Worm (Caenorhabditis elegans): ENCODE data around the gene W10G11.2.

Gene W10G11.2

DNA sequence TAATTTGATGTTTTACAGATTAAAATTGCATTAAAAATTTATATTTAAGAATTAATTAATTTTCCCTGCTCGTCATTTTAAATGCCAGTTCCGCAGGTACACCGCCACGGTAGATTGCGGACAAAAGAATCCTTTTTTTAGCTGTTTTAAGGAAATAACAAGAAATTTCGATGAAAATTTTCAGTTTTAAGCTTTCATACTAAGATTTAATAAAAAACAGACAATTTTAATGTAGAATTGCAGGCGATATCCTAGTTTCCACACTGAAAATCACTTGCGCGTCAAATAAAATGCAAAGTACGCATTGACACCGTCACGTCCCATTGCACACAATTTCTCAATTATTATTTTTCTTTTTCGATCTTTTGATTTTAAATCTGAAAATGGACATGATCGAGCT is 8.0 kb downstream of the W10G11.2 start, which contains the start of gene dnc-3 (continued):
- TF ChIP-seq ceh-91 (GFP tag; IDR thresholded peaks at IDR 0.05): peak; percentile 62; the same call in 1 of the 2 replicates
- TF ChIP-seq efl-1 (GFP tag; optimal IDR thresholded peaks at IDR 0.05): peak; percentile 24
- no peak for TF ChIP-seq F23B12.7 (tag; optimal IDR thresholded peaks at IDR 0.05; ENCODE audit: insufficient read depth)
- TF ChIP-seq sdz-38 (tag; optimal IDR thresholded peaks at IDR 0.05): no peak

DNA sequence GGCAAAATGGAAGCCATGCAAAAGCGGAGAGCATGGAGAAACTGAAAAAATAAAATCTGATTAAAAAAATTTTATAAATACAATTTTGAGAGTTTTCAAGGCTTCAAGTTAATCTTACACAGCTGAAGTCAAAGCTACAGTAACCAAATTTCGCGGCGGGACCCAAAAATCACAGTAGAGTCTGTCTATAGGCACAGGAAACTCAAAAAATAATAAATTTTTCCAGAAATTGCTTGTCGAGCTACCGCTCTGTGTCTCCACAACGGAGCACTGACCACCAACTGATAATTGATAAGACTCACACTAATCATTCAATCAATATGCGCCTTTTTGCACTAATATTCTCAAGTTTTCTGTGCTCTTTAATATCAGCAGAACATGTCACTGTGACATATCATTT is 11.1 kb downstream of the W10G11.2 start, which contains the start of gene W10G11.19:
Gene W10G11.19 (plus strand): TSS at position 301 of the 400 bp plus-strand sequence.
- no peak for TF ChIP-seq lin-40 (tag; optimal IDR thresholded peaks at IDR 0.05)
- peak; percentile 59 for TF ChIP-seq nhr-80 (tag; optimal IDR thresholded peaks at IDR 0.05)

DNA sequence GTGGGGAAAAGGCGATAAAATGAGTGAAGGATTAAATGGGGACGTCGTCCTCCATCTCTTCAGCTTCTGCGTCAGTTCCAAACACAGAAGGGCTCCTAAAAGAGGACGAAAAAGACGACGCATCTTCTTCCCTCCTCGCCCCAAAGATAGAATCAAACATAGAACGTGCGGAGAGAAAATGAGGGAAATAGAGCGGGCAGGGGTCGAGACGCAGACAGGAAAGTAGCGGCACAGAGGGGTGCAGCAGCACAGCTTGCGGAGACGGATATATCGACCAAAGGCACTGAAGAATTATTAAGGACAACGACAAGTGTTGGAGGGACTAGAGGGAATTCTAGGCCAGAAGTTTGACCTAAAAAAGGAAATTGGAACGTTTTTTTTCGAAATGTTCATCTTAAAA is 14.2 kb downstream of the W10G11.2 start:
- TF ChIP-seq egrh-3 (GFP tag; IDR thresholded peaks at IDR 0.05): 0 out of 2 replicates have a peak, but pooled peaks have one; percentile 18
- TF ChIP-seq hmg-1.2 (GFP tag; IDR thresholded peaks at IDR 0.05): peak; percentile 74; the same call in 1 of the 2 replicates
- TF ChIP-seq mcd-1 (GFP tag; IDR thresholded peaks at IDR 0.05): peak; percentile 54
- no peak for TF ChIP-seq let-526 (GFP tag; IDR thresholded peaks at IDR 0.05)
- TF ChIP-seq ceh-27 (GFP tag; optimal IDR thresholded peaks at IDR 0.05): peak; percentile 37
- TF ChIP-seq zfh-2 (GFP tag; conservative IDR thresholded peaks at IDR 0.05): peak; percentile 84
- TF ChIP-seq hrde-1 (tag; optimal IDR thresholded peaks at IDR 0.05; ENCODE audit: borderline replicate concordance): no peak

- no peak for TF ChIP-seq ZK185.1 (tag; optimal IDR thresholded peaks at IDR 0.05; ENCODE audit: poor library complexity, severe bottlenecking)
- TF ChIP-seq lin-54 (GFP tag; optimal IDR thresholded peaks at IDR 0.05): peak; percentile 4
- TF ChIP-seq ceh-91 (GFP tag; IDR thresholded peaks at IDR 0.05): 0 out of 2 replicates have a peak, but pooled peaks have one; percentile 38
- TF ChIP-seq bed-1 (GFP tag; IDR thresholded peaks at IDR 0.05): no peak
- peak; percentile 10 for TF ChIP-seq snpc-3.4 (tag; optimal IDR thresholded peaks at IDR 0.05)
- TF ChIP-seq F33H1.4 (GFP tag; IDR thresholded peaks at IDR 0.05): peak; percentile 93
- TF ChIP-seq nhr-90 (tag; optimal IDR thresholded peaks at IDR 0.05): no peak
- no peak for TF ChIP-seq ztf-25 (GFP tag; IDR thresholded peaks at IDR 0.05)
- peak; percentile 32; the same call in 1 of the 2 replicates for TF ChIP-seq mcd-1 (GFP tag; IDR thresholded peaks at IDR 0.05)
- peak; percentile 82 for TF ChIP-seq madf-8 (GFP tag; conservative IDR thresholded peaks at IDR 0.05)
- no peak for TF ChIP-seq ekl-4 (GFP tag; IDR thresholded peaks at IDR 0.05)
- TF ChIP-seq efl-1 (GFP tag; optimal IDR thresholded peaks at IDR 0.05): peak; percentile 27
- peak; percentile 97 for TF ChIP-seq xnd-1 (tag; optimal IDR thresholded peaks at IDR 0.05)
- TF ChIP-seq D2030.7 (GFP tag; IDR thresholded peaks at IDR 0.05): peak; percentile 58
- TF ChIP-seq unc-130 (GFP tag; optimal IDR thresholded peaks at IDR 0.05): no peak
- no peak for TF ChIP-seq nhr-27 (tag; optimal IDR thresholded peaks at IDR 0.05)
- peak; percentile 95 for TF ChIP-seq madf-6 (GFP tag; IDR thresholded peaks at IDR 0.05)
- TF ChIP-seq gei-17 (GFP tag; optimal IDR thresholded peaks at IDR 0.05): no peak
- peak; percentile 19 for TF ChIP-seq snpc-1.3 (tag; optimal IDR thresholded peaks at IDR 0.05; ENCODE audit: insufficient read depth)
- no peak for TF ChIP-seq sea-2 (GFP tag; IDR thresholded peaks at IDR 0.05)
- TF ChIP-seq T26A5.8 (tag; optimal IDR thresholded peaks at IDR 0.05): no peak
- peak; percentile 98 for TF ChIP-seq lsl-1 (GFP tag; optimal IDR thresholded peaks at IDR 0.05)
These were observed 15.0 kb downstream of the W10G11.2 start, which contains the start of gene apd-3 for ce11 chrII:3546381-3546931. TSS of gene apd-3 (minus strand) at chrII:3546431.

Measured in whole organism, young adult.